Worm (Caenorhabditis elegans): ENCODE results near the gene T14F9.2.
A peak's percentile ranks its signal among the peaks of the same experiment; 100 is the strongest.

ce11 chrX:2213400-2214362 lies 20.4 kb upstream of the T14F9.2 start:
- TF ChIP-seq eyg-1 (tag; optimal IDR thresholded peaks at IDR 0.05) (no peak), hlh-13 (GFP tag; optimal IDR thresholded peaks at IDR 0.05) (no peak), ama-1 (optimal IDR thresholded peaks at IDR 0.05) (no peak), elt-2 (tag; optimal IDR thresholded peaks at IDR 0.05) (peak; percentile 39), npax-4 (tag; optimal IDR thresholded peaks at IDR 0.05) (no peak), ceh-9 (tag; optimal IDR thresholded peaks at IDR 0.05) (no peak), tbx-2 (tag; optimal IDR thresholded peaks at IDR 0.05) (no peak), che-1 (tag; optimal IDR thresholded peaks at IDR 0.05) (no peak), elt-4 (tag; optimal IDR thresholded peaks at IDR 0.05) (no peak), ceh-18 (tag; optimal IDR thresholded peaks at IDR 0.05) (no peak), nhr-11 (tag; optimal IDR thresholded peaks at IDR 0.05) (no peak), pha-4 (tag; optimal IDR thresholded peaks at IDR 0.05) (no peak), hlh-30 (tag; optimal IDR thresholded peaks at IDR 0.05; ENCODE audit: insufficient read depth) (no peak), nfya-1 (tag; optimal IDR thresholded peaks at IDR 0.05) (no peak)

Data from whole organism, late embryonic.